Worm (Caenorhabditis elegans): ENCODE data around the gene gpa-9.
A peak's percentile ranks its signal among the peaks of the same experiment; 100 is the strongest.

Gene gpa-9

ce11 chrV:12596795-12597194 lies 52.3 kb downstream of the gpa-9 start:
- TF ChIP-seq lin-15B (tag; optimal IDR thresholded peaks at IDR 0.05) (no peak), pag-3 (tag; optimal IDR thresholded peaks at IDR 0.05; ENCODE audit: borderline replicate concordance, insufficient read depth) (no peak), fkh-8 (tag; optimal IDR thresholded peaks at IDR 0.05) (no peak), snpc-4 (tag; optimal IDR thresholded peaks at IDR 0.05) (peak; percentile 22), lin-35 (GFP tag; optimal IDR thresholded peaks at IDR 0.05) (peak; percentile 44 to 76), mef-2 (tag; optimal IDR thresholded peaks at IDR 0.05) (no peak), tlp-1 (tag; optimal IDR thresholded peaks at IDR 0.05) (no peak), pax-3 (tag; optimal IDR thresholded peaks at IDR 0.05) (peak; percentile 1), nhr-85 (tag) (peak; percentile 76), ceh-90 (tag; optimal IDR thresholded peaks at IDR 0.05) (no peak), sox-4 (tag; optimal IDR thresholded peaks at IDR 0.05) (no peak), egl-13 (tag; optimal IDR thresholded peaks at IDR 0.05) (no peak), mdl-1 (tag; optimal IDR thresholded peaks at IDR 0.05) (no peak), nhr-76 (tag; optimal IDR thresholded peaks at IDR 0.05) (peak; percentile 63), mab-9 (GFP tag; IDR thresholded peaks at IDR 0.05) (no peak), alr-1 (tag; optimal IDR thresholded peaks at IDR 0.05; ENCODE audit: borderline replicate concordance) (no peak), egl-27 (tag; optimal IDR thresholded peaks at IDR 0.05) (no peak), mep-1 (tag; optimal IDR thresholded peaks at IDR 0.05) (no peak), efl-3 (GFP tag; optimal IDR thresholded peaks at IDR 0.05) (no peak), aha-1 (tag; optimal IDR thresholded peaks at IDR 0.05) (no peak), nhr-11 (tag; optimal IDR thresholded peaks at IDR 0.05) (no peak), C34B4.2 (tag; optimal IDR thresholded peaks at IDR 0.05) (no peak), ceh-88 (GFP tag; IDR thresholded peaks at IDR 0.05) (no peak), nhr-90 (tag; optimal IDR thresholded peaks at IDR 0.05; ENCODE audit: poor library complexity) (peak; percentile 72), snu-23 (GFP tag; optimal IDR thresholded peaks at IDR 0.05) (peak; percentile 71), tbx-2 (tag; optimal IDR thresholded peaks at IDR 0.05) (peak; percentile 24), efl-1 (optimal IDR thresholded peaks at IDR 0.05) (peak; percentile 45 to 52), efl-1 (GFP tag; optimal IDR thresholded peaks at IDR 0.05 in 1 of 2) (peak; percentile 23 to 93), rnt-1 (tag; optimal IDR thresholded peaks at IDR 0.05) (peak; percentile 68), nhr-47 (tag; optimal IDR thresholded peaks at IDR 0.05) (peak; percentile 64), ceh-63 (GFP tag; optimal IDR thresholded peaks at IDR 0.05) (no peak), ama-1 (optimal IDR thresholded peaks at IDR 0.05) (no peak), hlh-17 (GFP tag; optimal IDR thresholded peaks at IDR 0.05; ENCODE audit: borderline replicate concordance) (no peak), lin-39 (tag; optimal IDR thresholded peaks at IDR 0.05) (no peak), ztf-11 (tag; optimal IDR thresholded peaks at IDR 0.05) (peak in 1 of 2 experiments; percentile 61), nhr-84 (tag; optimal IDR thresholded peaks at IDR 0.05) (no peak), unc-86 (tag; optimal IDR thresholded peaks at IDR 0.05) (no peak), swsn-7 (tag; optimal IDR thresholded peaks at IDR 0.05) (peak; percentile 58), jun-1 (tag; optimal IDR thresholded peaks at IDR 0.05) (peak; percentile 41), elt-2 (tag; optimal IDR thresholded peaks at IDR 0.05) (peak; percentile 6), lin-14 (GFP tag; optimal IDR thresholded peaks at IDR 0.05) (peak; percentile 44), nhr-12 (tag; optimal IDR thresholded peaks at IDR 0.05) (no peak), aly-2 (tag; optimal IDR thresholded peaks at IDR 0.05) (no peak), unc-62 (GFP tag; optimal IDR thresholded peaks at IDR 0.05) (no peak), ztf-4 (tag; optimal IDR thresholded peaks at IDR 0.05) (no peak), grh-1 (GFP tag; IDR thresholded peaks at IDR 0.05) (0 out of 2 replicates have a peak, but pooled peaks have one; percentile 21), unc-30 (tag; optimal IDR thresholded peaks at IDR 0.05) (no peak), ets-5 (GFP tag; IDR thresholded peaks at IDR 0.05) (no peak), hlh-4 (tag; optimal IDR thresholded peaks at IDR 0.05) (no peak), fkh-4 (tag; optimal IDR thresholded peaks at IDR 0.05; ENCODE audit: borderline replicate concordance) (no peak), zag-1 (tag; optimal IDR thresholded peaks at IDR 0.05) (no peak), pqm-1 (tag; optimal IDR thresholded peaks at IDR 0.05) (no peak), elt-3 (tag; optimal IDR thresholded peaks at IDR 0.05) (peak in 2 of 6 experiments; percentile 2 to 8), nhr-19 (GFP tag; conservative IDR thresholded peaks at IDR 0.05) (peak; percentile 65)

Data from whole organism, L1 larva.